Fruit fly (Drosophila melanogaster) whole organism, embryonic: ENCODE results near the gene Rchy1.

Experiments used
- Awh ChIP-seq: fragments of 200-800 bp; sonication (Bioruptor generic); IDR thresholded peaks from 2 replicates; pipeline ENCODE4, ENCODE4 v1.3.6; 2022; ENCODE audit warnings: missing biosample characterization, missing genetic modification characterization
- Bgb ChIP-seq: fragments of 200-800 bp; sonication (Bioruptor generic); IDR thresholded peaks from 2 replicates; pipeline ENCODE4 v1.3.6; 2022; ENCODE audit warnings: missing biosample characterization, missing genetic modification characterization; ENCODE audit not compliant: partially characterized antibody
- CG10267 ChIP-seq: fragments of 200-800 bp; sonication (Bioruptor generic); optimal IDR thresholded peaks from 2 replicates; lab custom pipeline; 2018; ENCODE audit warnings: missing biosample characterization, mild to moderate bottlenecking, missing genetic modification characterization, moderate library complexity
- CG11398 ChIP-seq: fragments of 200-800 bp; sonication (Bioruptor generic); optimal IDR thresholded peaks from 2 replicates; lab custom pipeline; 2016; ENCODE audit warnings: missing biosample characterization, missing genetic modification characterization
- CG12236 ChIP-seq: fragments of 200-800 bp; sonication (Bioruptor generic); optimal IDR thresholded peaks from 2 replicates; lab custom pipeline; 2016; ENCODE audit warnings: missing biosample characterization, missing genetic modification characterization
- CG13287 ChIP-seq: fragments of 200-800 bp; sonication (Bioruptor generic); IDR thresholded peaks from 2 replicates; pipeline ENCODE4 v1.3.6; 2022; ENCODE audit warnings: missing biosample characterization, missing genetic modification characterization; ENCODE audit not compliant: partially characterized antibody
- CG15073 ChIP-seq: fragments of 200-800 bp; sonication (Bioruptor generic); optimal IDR thresholded peaks from 2 replicates; lab custom pipeline; 2016; ENCODE audit warnings: missing biosample characterization, missing genetic modification characterization
- CG15269 ChIP-seq: fragments of 200-800 bp; sonication (Bioruptor generic); optimal IDR thresholded peaks from 2 replicates; lab custom pipeline; 2018; ENCODE audit warnings: missing biosample characterization, mild to moderate bottlenecking, missing genetic modification characterization, moderate library complexity
- CG1529 ChIP-seq: fragments of 200-800 bp; sonication (Bioruptor generic); optimal IDR thresholded peaks from 3 replicates; lab custom pipeline; 2018; ENCODE audit warnings: missing biosample characterization, missing genetic modification characterization
- CG1603 ChIP-seq: fragments of 200-800 bp; sonication (Bioruptor generic); optimal IDR thresholded peaks from 2 replicates; lab custom pipeline; 2019; ENCODE audit warnings: missing biosample characterization, mild to moderate bottlenecking, missing genetic modification characterization, moderate library complexity
- CG16863 ChIP-seq: fragments of 200-800 bp; sonication (Bioruptor generic); optimal IDR thresholded peaks from 3 replicates; lab custom pipeline; 2016; ENCODE audit warnings: missing biosample characterization, missing genetic modification characterization
- CG17359 ChIP-seq: fragments of 200-800 bp; sonication (Bioruptor generic); optimal IDR thresholded peaks from 3 replicates; lab custom pipeline; 2018; ENCODE audit warnings: missing biosample characterization, mild to moderate bottlenecking, missing genetic modification characterization, moderate library complexity
- CG18011 ChIP-seq: fragments of 200-800 bp; sonication (Bioruptor generic); optimal IDR thresholded peaks from 2 replicates; lab custom pipeline; 2017; ENCODE audit warnings: missing biosample characterization, missing genetic modification characterization, mild to moderate bottlenecking, moderate library complexity, missing genotype
- CG18599 ChIP-seq: fragments of 200-800 bp; sonication (Bioruptor generic); optimal IDR thresholded peaks from 3 replicates; lab custom pipeline; 2017; ENCODE audit warnings: missing biosample characterization, missing genetic modification characterization, mild to moderate bottlenecking, moderate library complexity, missing genetic modification reagents
- CG32767 ChIP-seq: fragments of 200-800 bp; sonication (Bioruptor generic); IDR thresholded peaks from 2 replicates; pipeline ENCODE4 v1.3.6; 2022; ENCODE audit warnings: missing biosample characterization, missing genetic modification characterization
- CG3281 ChIP-seq: fragments of 200-800 bp; sonication (Bioruptor generic); optimal IDR thresholded peaks from 3 replicates; lab custom pipeline; 2017; ENCODE audit warnings: missing biosample characterization, mild to moderate bottlenecking, missing genetic modification characterization
- CG34422 ChIP-seq: fragments of 200-800 bp; sonication (Bioruptor generic); IDR thresholded peaks from 3 replicates; pipeline ENCODE4 v1.3.6; 2022; ENCODE audit warnings: missing biosample characterization, missing genetic modification characterization
- CG43689 ChIP-seq: fragments of 200-800 bp; sonication (Bioruptor generic); IDR thresholded peaks from 2 replicates; pipeline ENCODE4 v1.3.6; 2022; ENCODE audit warnings: missing biosample characterization, missing genetic modification characterization
- CG5953 ChIP-seq: fragments of 200-800 bp; sonication (Bioruptor generic); IDR thresholded peaks from 2 replicates; pipeline ENCODE4 v1.3.6; 2022; ENCODE audit warnings: missing biosample characterization, missing genetic modification characterization
- CG7556 ChIP-seq: fragments of 200-800 bp; sonication (Bioruptor generic); optimal IDR thresholded peaks from 2 replicates; lab custom pipeline; 2017; ENCODE audit warnings: missing biosample characterization, mild to moderate bottlenecking, missing genetic modification characterization
- CG9437 ChIP-seq: fragments of 200-800 bp; sonication (Bioruptor generic); optimal IDR thresholded peaks from 2 replicates; lab custom pipeline; 2018; ENCODE audit warnings: missing biosample characterization, mild to moderate bottlenecking, missing genetic modification characterization
- CoRest ChIP-seq: fragments of 200-800 bp; sonication (Bioruptor generic); optimal IDR thresholded peaks from 3 replicates; lab custom pipeline; 2018; ENCODE audit warnings: missing biosample characterization, mild to moderate bottlenecking, missing genetic modification characterization, moderate library complexity
- Dip2 ChIP-seq: fragments of 200-800 bp; sonication (Bioruptor generic); IDR thresholded peaks from 2 replicates; pipeline ENCODE4 v1.3.6; 2022; ENCODE audit warnings: missing biosample characterization, missing genetic modification characterization
- ERR ChIP-seq: fragments of 200-800 bp; sonication (Bioruptor generic); optimal IDR thresholded peaks from 2 replicates; lab custom pipeline; 2016; ENCODE audit warnings: missing biosample characterization, missing genetic modification characterization
- Fer1 ChIP-seq: fragments of 200-800 bp; sonication (Bioruptor generic); optimal IDR thresholded peaks from 2 replicates; lab custom pipeline; 2017; ENCODE audit warnings: missing biosample characterization, mild to moderate bottlenecking, missing genetic modification characterization
- HHEX ChIP-seq: fragments of 200-800 bp; sonication (Bioruptor generic); optimal IDR thresholded peaks from 3 replicates; lab custom pipeline; 2017; ENCODE audit warnings: missing biosample characterization, mild to moderate bottlenecking, missing genetic modification characterization, missing genetic modification reagents
- HmgZ ChIP-seq: fragments of 200-800 bp; sonication (Bioruptor generic); optimal IDR thresholded peaks from 2 replicates; lab custom pipeline; 2018; ENCODE audit warnings: missing biosample characterization, mild to moderate bottlenecking, missing genetic modification characterization
- Hmr ChIP-seq: fragments of 200-800 bp; sonication (Bioruptor generic); optimal IDR thresholded peaks from 3 replicates; lab custom pipeline; 2017; ENCODE audit warnings: mild to moderate bottlenecking, missing biosample characterization, missing genetic modification reagents, missing genetic modification characterization
- Lpt ChIP-seq: fragments of >200 bp; optimal IDR thresholded peaks from 2 replicates; lab custom pipeline; 2018; ENCODE audit warnings: missing biosample characterization, missing genetic modification characterization
- MESR4 ChIP-seq: fragments of 200-800 bp; sonication (Bioruptor generic); optimal IDR thresholded peaks from 2 replicates; lab custom pipeline; 2018; ENCODE audit warnings: missing biosample characterization, mild to moderate bottlenecking, missing genetic modification characterization, moderate library complexity
- Oaz ChIP-seq: fragments of 200-800 bp; sonication (Bioruptor generic); IDR thresholded peaks from 2 replicates; pipeline ENCODE4 v1.3.6; 2022; ENCODE audit warnings: missing biosample characterization, missing genetic modification characterization
- ato ChIP-seq: fragments of 200-800 bp; sonication (Bioruptor generic); IDR thresholded peaks from 2 replicates; pipeline ENCODE4 v1.3.6; 2022; ENCODE audit warnings: missing biosample characterization, missing genetic modification characterization; ENCODE audit not compliant: partially characterized antibody
- bbx ChIP-seq: fragments of 200-800 bp; sonication (Bioruptor generic); IDR thresholded peaks from 2 replicates; pipeline ENCODE4 v1.3.6; 2022; ENCODE audit warnings: missing biosample characterization, missing genetic modification characterization; ENCODE audit not compliant: partially characterized antibody
- chm ChIP-seq: fragments of 200-800 bp; sonication (Bioruptor generic); IDR thresholded peaks from 2 replicates; pipeline ENCODE4 v1.3.6; 2022; ENCODE audit warnings: missing biosample characterization, missing genetic modification characterization
- dm ChIP-seq: fragments of 200-800 bp; sonication (Bioruptor generic); optimal IDR thresholded peaks from 3 replicates; lab custom pipeline; 2016; ENCODE audit warnings: missing biosample characterization, missing genetic modification characterization
- emc ChIP-seq: fragments of 200-800 bp; sonication (Bioruptor generic); optimal IDR thresholded peaks from 2 replicates; lab custom pipeline; 2016; ENCODE audit warnings: missing biosample characterization, missing genetic modification characterization
- gem ChIP-seq: fragments of 200-800 bp; sonication (Bioruptor generic); optimal IDR thresholded peaks from 2 replicates; lab custom pipeline; 2019; ENCODE audit warnings: missing biosample characterization, mild to moderate bottlenecking, missing genetic modification characterization, moderate library complexity
- grn ChIP-seq: fragments of 200-800 bp; sonication (Bioruptor generic); optimal IDR thresholded peaks from 3 replicates; lab custom pipeline; 2017; ENCODE audit warnings: missing biosample characterization, missing genetic modification characterization
- gsb ChIP-seq: fragments of 200-800 bp; sonication (Bioruptor generic); IDR thresholded peaks from 2 replicates; pipeline ENCODE4 v1.3.6; 2022; ENCODE audit warnings: missing biosample characterization, missing genetic modification characterization
- kah ChIP-seq: fragments of 200-800 bp; sonication (Bioruptor generic); optimal IDR thresholded peaks from 2 replicates; lab custom pipeline; 2018; ENCODE audit warnings: missing biosample characterization, mild to moderate bottlenecking, missing genetic modification characterization
- nau ChIP-seq: fragments of 200-800 bp; sonication (Bioruptor generic); optimal IDR thresholded peaks from 3 replicates; lab custom pipeline; 2017; ENCODE audit warnings: missing biosample characterization, mild to moderate bottlenecking, missing genetic modification characterization, missing genetic modification reagents
- nerfin-2 ChIP-seq: fragments of 200-800 bp; sonication (Bioruptor generic); IDR thresholded peaks from 2 replicates; pipeline ENCODE4 v1.3.6; 2022; ENCODE audit warnings: missing biosample characterization, missing genetic modification characterization; ENCODE audit not compliant: partially characterized antibody
- pan ChIP-seq, 4 experiments: fragments of >200 bp in 3 of 4; fragments of 200-800 bp in 1 of 4; sonication (Bioruptor generic) in 1 of 4; optimal IDR thresholded peaks in 3 of 4; IDR thresholded peaks in 1 of 4; 2 replicates each; pipeline versions ENCODE4 v1.3.6 to Lab custom; 2017 to 2022; ENCODE audit warnings: missing biosample characterization in 2 of 4, missing genetic modification characterization in 2 of 4, mixed read lengths in 1 of 4
- pfk ChIP-seq: fragments of 200-800 bp; sonication (Bioruptor generic); optimal IDR thresholded peaks from 2 replicates; lab custom pipeline; 2018; ENCODE audit warnings: missing biosample characterization, mild to moderate bottlenecking, missing genetic modification characterization, moderate library complexity
- psq ChIP-seq: fragments of 200-800 bp; sonication (Bioruptor generic); optimal IDR thresholded peaks from 2 replicates; lab custom pipeline; 2017; ENCODE audit warnings: missing biosample characterization, missing genetic modification characterization
- repo ChIP-seq: fragments of 200-800 bp; sonication (Bioruptor generic); optimal IDR thresholded peaks from 2 replicates; lab custom pipeline; 2016; ENCODE audit warnings: missing biosample characterization, missing genetic modification characterization
- row ChIP-seq: fragments of 200-800 bp; sonication (Bioruptor generic); IDR thresholded peaks from 3 replicates; pipeline ENCODE4 v1.3.6; 2022; ENCODE audit warnings: missing biosample characterization, missing genetic modification characterization
- slbo ChIP-seq: fragments of 200-800 bp; sonication (Bioruptor generic); IDR thresholded peaks from 2 replicates; pipeline ENCODE4 v1.3.6; 2022; ENCODE audit warnings: missing biosample characterization, missing genetic modification characterization
- tup ChIP-seq: fragments of 200-800 bp; sonication (Bioruptor generic); optimal IDR thresholded peaks from 2 replicates; lab custom pipeline; 2016; ENCODE audit warnings: missing biosample characterization, mild to moderate bottlenecking, missing genetic modification characterization, moderate library complexity
- zen ChIP-seq: fragments of 200-800 bp; sonication (Bioruptor generic); optimal IDR thresholded peaks from 3 replicates; lab custom pipeline; 2018; ENCODE audit warnings: missing biosample characterization, mild to moderate bottlenecking, missing genetic modification characterization, moderate library complexity

Rchy1 gene

dm6 chr2L:6508666-6509065 lies 43.2 kb upstream of the Rchy1 start (continued):
- TF ChIP-seq pan (optimal IDR thresholded peaks at IDR 0.05; lab: Kevin White, UChicago) (no peak), pan (GFP tag; optimal IDR thresholded peaks at IDR 0.05 in 1 of 2, IDR thresholded peaks at IDR 0.05 in 1 of 2) (peak in 1 of 2 experiments; percentile 37), CG43689 (GFP tag; lab: Robert Waterston, UW) (no peak), CG3281 (no peak), ERR (no peak), tup (GFP tag; lab: Kevin White, UChicago) (no peak), repo (GFP tag; lab: Kevin White, UChicago) (no peak), zen (peak; percentile 41), CG12236 (no peak), Oaz (GFP tag; lab: Robert Waterston, UW) (no peak), Fer1 (GFP tag; lab: Kevin White, UChicago) (no peak), CG32767 (GFP tag; lab: Robert Waterston, UW) (no peak), chm (no peak), CG15073 (GFP tag; lab: Kevin White, UChicago) (no peak), CG1529 (GFP tag; lab: Kevin White, UChicago) (no peak), gsb (GFP tag; lab: Robert Waterston, UW) (no peak), CG7556 (GFP tag; lab: Kevin White, UChicago) (peak; percentile 13), dm (no peak), psq (GFP tag; lab: Kevin White, UChicago) (no peak), CG1603 (tag; lab: Kevin White, UChicago) (peak; percentile 46), CG16863 (GFP tag; lab: Kevin White, UChicago) (no peak), Lpt (GFP tag; lab: Kevin White, UChicago) (no peak), CG9437 (GFP tag; lab: Kevin White, UChicago) (peak; percentile 8), nau (GFP tag; lab: Kevin White, UChicago) (no peak), gem (peak; percentile 69), MESR4 (no peak), bbx (GFP tag; lab: Robert Waterston, UW) (no peak), kah (GFP tag; lab: Kevin White, UChicago) (no peak), CG34422 (no peak), Hmr (GFP tag; lab: Kevin White, UChicago) (no peak), CG10267 (tag; lab: Kevin White, UChicago) (peak; percentile 13), emc (GFP tag; lab: Kevin White, UChicago) (no peak), CG17359 (tag; lab: Kevin White, UChicago) (peak; percentile 44), CG13287 (GFP tag; lab: Robert Waterston, UW) (no peak), nerfin-2 (GFP tag; lab: Robert Waterston, UW) (no peak), HHEX (GFP tag; lab: Kevin White, UChicago) (no peak), CG18599 (GFP tag; lab: Kevin White, UChicago) (no peak), Awh (GFP tag; lab: Robert Waterston, UW) (no peak), pfk (no peak), row (peak; percentile 32; the same call in 2 of the 3 replicates), CG11398 (no peak), CG5953 (no peak), Dip2 (no peak), grn (GFP tag; lab: Kevin White, UChicago) (no peak), slbo (GFP tag; lab: Robert Waterston, UW) (no peak), CG15269 (no peak), CG18011 (GFP tag; lab: Kevin White, UChicago) (no peak), CoRest (tag; lab: Kevin White, UChicago) (peak; percentile 27), ato (no peak), Bgb (GFP tag; lab: Robert Waterston, UW) (no peak), HmgZ (tag; lab: Kevin White, UChicago) (no peak)
